Fruit fly (Drosophila melanogaster): Measurements from ENCODE around the gene wac.
A peak's percentile ranks its signal among the peaks of the same experiment; 100 is the strongest.

wac gene

dm6 chr3L:294841-295408 is 36.9 kb downstream of the wac start (continued):
- TF ChIP-seq HHEX (GFP tag; optimal IDR thresholded peaks at IDR 0.05) (no peak), CG11504 (tag; optimal IDR thresholded peaks at IDR 0.05) (peak; percentile 40), Mes4 (GFP tag; optimal IDR thresholded peaks at IDR 0.05) (no peak), CG9215 (GFP tag; IDR thresholded peaks at IDR 0.05) (no peak), ssp (GFP tag; IDR thresholded peaks at IDR 0.05) (0 out of 2 replicates have a peak, but pooled peaks have one; percentile 8), CkIIα-i1 (GFP tag; IDR thresholded peaks at IDR 0.05) (no peak), CG17829 (tag; optimal IDR thresholded peaks at IDR 0.05) (peak; percentile 50), kni (GFP tag; optimal IDR thresholded peaks at IDR 0.05) (no peak), Adf1 (GFP tag; IDR thresholded peaks at IDR 0.05) (no peak), CG15269 (tag; optimal IDR thresholded peaks at IDR 0.05) (no peak), CG1603 (tag; optimal IDR thresholded peaks at IDR 0.05) (peak; percentile 49), CG12391 (tag; optimal IDR thresholded peaks at IDR 0.05) (peak; percentile 43), CG10431 (GFP tag; optimal IDR thresholded peaks at IDR 0.05) (no peak), CG10979 (tag; optimal IDR thresholded peaks at IDR 0.05) (peak; percentile 75), CG11247 (GFP tag; IDR thresholded peaks at IDR 0.05) (no peak), CG11398 (GFP tag; optimal IDR thresholded peaks at IDR 0.05) (no peak), sc (optimal IDR thresholded peaks at IDR 0.05) (no peak), sc (GFP tag; optimal IDR thresholded peaks at IDR 0.05) (peak; percentile 29), Opbp (GFP tag; IDR thresholded peaks at IDR 0.05; ENCODE audit: partially characterized antibody) (no peak), gce (GFP tag; IDR thresholded peaks at IDR 0.05) (no peak), CG6254 (GFP tag; optimal IDR thresholded peaks at IDR 0.05) (peak; percentile 21), CG9727 (GFP tag; optimal IDR thresholded peaks at IDR 0.05) (peak; percentile 28), Bdp1 (GFP tag; optimal IDR thresholded peaks at IDR 0.05) (no peak), Lpt (GFP tag; optimal IDR thresholded peaks at IDR 0.05) (no peak), CG2875 (GFP tag; optimal IDR thresholded peaks at IDR 0.05) (peak; percentile 31), Neu2 (GFP tag; optimal IDR thresholded peaks at IDR 0.05; ENCODE audit: borderline replicate concordance) (no peak), Rx (GFP tag; IDR thresholded peaks at IDR 0.05) (no peak), Xrp1 (GFP tag; IDR thresholded peaks at IDR 0.05) (peak; percentile 49; the same call in 1 of the 2 replicates), Optix (GFP tag; IDR thresholded peaks at IDR 0.05) (peak; percentile 31; the same call in 1 of the 3 replicates), twi (tag; optimal IDR thresholded peaks at IDR 0.05) (peak; percentile 95), CG12219 (GFP tag; optimal IDR thresholded peaks at IDR 0.05) (peak; percentile 23), az2 (GFP tag; optimal IDR thresholded peaks at IDR 0.05) (peak; percentile 47), Doc3 (GFP tag; IDR thresholded peaks at IDR 0.05; ENCODE audit: partially characterized antibody) (no peak), CG6654 (GFP tag; optimal IDR thresholded peaks at IDR 0.05) (no peak), CG13775 (GFP tag; optimal IDR thresholded peaks at IDR 0.05) (peak; percentile 25), CG14710 (tag; optimal IDR thresholded peaks at IDR 0.05) (peak; percentile 70), CG10321 (GFP tag; IDR thresholded peaks at IDR 0.05) (no peak), CG2120 (GFP tag; optimal IDR thresholded peaks at IDR 0.05) (no peak), Camta (GFP tag; optimal IDR thresholded peaks at IDR 0.05) (peak; percentile 6), CG4424 (GFP tag; optimal IDR thresholded peaks at IDR 0.05) (peak; percentile 50), CG17568 (GFP tag; optimal IDR thresholded peaks at IDR 0.05) (no peak), hth (optimal IDR thresholded peaks at IDR 0.05) (no peak), CG8388 (GFP tag; optimal IDR thresholded peaks at IDR 0.05) (peak; percentile 33), BEAF-32 (GFP tag; optimal IDR thresholded peaks at IDR 0.05) (no peak), stwl (tag; optimal IDR thresholded peaks at IDR 0.05) (no peak), CG6175 (GFP tag; IDR thresholded peaks at IDR 0.05) (no peak), klu (GFP tag; IDR thresholded peaks at IDR 0.05) (no peak), CG15696 (tag; optimal IDR thresholded peaks at IDR 0.05) (peak; percentile 56), Spps (tag; optimal IDR thresholded peaks at IDR 0.05) (peak; percentile 37), CG31441 (GFP tag; IDR thresholded peaks at IDR 0.05) (no peak; the same call in 1 of the 2 replicates), usp (GFP tag; optimal IDR thresholded peaks at IDR 0.05) (no peak)

Measured in whole organism, embryonic.